Worm (Caenorhabditis elegans): ENCODE measurements around the gene ZK177.2.

The ZK177.2 gene

ce11 chrII:5544764-5545163 lies 25.8 kb downstream of the ZK177.2 start, which contains the start of gene ins-13:
Gene ins-13, minus strand, starts transcription at chrII:5544864.
- TF ChIP-seq ztf-1 (GFP tag; conservative IDR thresholded peaks at IDR 0.05) (no peak), dmd-4 (tag; optimal IDR thresholded peaks at IDR 0.05) (no peak), sma-9 (GFP tag; optimal IDR thresholded peaks at IDR 0.05) (no peak), sma-9 (tag; optimal IDR thresholded peaks at IDR 0.05) (no peak), nhr-11 (tag; optimal IDR thresholded peaks at IDR 0.05) (no peak), egl-27 (tag; optimal IDR thresholded peaks at IDR 0.05) (no peak), elt-1 (tag; optimal IDR thresholded peaks at IDR 0.05) (no peak), unc-39 (tag; optimal IDR thresholded peaks at IDR 0.05) (no peak)

- TF ChIP-seq nhr-6 (tag; optimal IDR thresholded peaks at IDR 0.05), result no peak
- TF ChIP-seq elt-3 (tag; optimal IDR thresholded peaks at IDR 0.05), result no peak
- no peak for TF ChIP-seq lin-13 (GFP tag; optimal IDR thresholded peaks at IDR 0.05)
- no peak for TF ChIP-seq dmd-4 (tag; optimal IDR thresholded peaks at IDR 0.05)
- no peak for TF ChIP-seq unc-39 (tag; optimal IDR thresholded peaks at IDR 0.05)
- TF ChIP-seq blmp-1 (tag; optimal IDR thresholded peaks at IDR 0.05; ENCODE audit: insufficient read depth), result no peak
- TF ChIP-seq nhr-25 (tag; optimal IDR thresholded peaks at IDR 0.05), result no peak
- TF ChIP-seq gmeb-1 (tag; optimal IDR thresholded peaks at IDR 0.05), result no peak
- no peak for TF ChIP-seq ceh-82 (tag; optimal IDR thresholded peaks at IDR 0.05)
- TF ChIP-seq peb-1 (tag; optimal IDR thresholded peaks at IDR 0.05), result no peak
- TF ChIP-seq alr-1 (tag; optimal IDR thresholded peaks at IDR 0.05), result no peak
- TF ChIP-seq ceh-16 (tag; optimal IDR thresholded peaks at IDR 0.05), result no peak
- no peak for TF ChIP-seq crh-2 (tag; optimal IDR thresholded peaks at IDR 0.05)
- no peak for TF ChIP-seq sem-4 (tag; optimal IDR thresholded peaks at IDR 0.05)
- no peak for TF ChIP-seq F13H6.1 (tag; optimal IDR thresholded peaks at IDR 0.05)
- TF ChIP-seq lin-11 (tag; optimal IDR thresholded peaks at IDR 0.05), result no peak
- no peak for TF ChIP-seq unc-55 (GFP tag; optimal IDR thresholded peaks at IDR 0.05)
- TF ChIP-seq nhr-11 (tag; optimal IDR thresholded peaks at IDR 0.05), result no peak
- TF ChIP-seq ZK546.5 (tag; optimal IDR thresholded peaks at IDR 0.05), result no peak
Observed at ce11 chrII:5547442-5547894, 28.5 kb downstream of the ZK177.2 start, which contains the start of gene acdh-2. Gene acdh-2, minus strand, starts transcription at chrII:5547492.

- TF ChIP-seq unc-62 (GFP tag; optimal IDR thresholded peaks at IDR 0.05) (no peak), F13H6.1 (tag; optimal IDR thresholded peaks at IDR 0.05) (no peak), ceh-16 (tag; optimal IDR thresholded peaks at IDR 0.05) (no peak)
Observed at ce11 chrII:5549746-5550145, 30.7 kb downstream of the ZK177.2 start, which contains the start of gene C17C3.6. Gene C17C3.6, plus strand, starts transcription at chrII:5550046.

- TF ChIP-seq unc-55 (GFP tag; optimal IDR thresholded peaks at IDR 0.05), result no peak
- TF ChIP-seq C34F6.9 (tag; optimal IDR thresholded peaks at IDR 0.05), result no peak
- TF ChIP-seq R02D3.7 (tag; optimal IDR thresholded peaks at IDR 0.05), result no peak
- no peak for TF ChIP-seq ceh-82 (tag; optimal IDR thresholded peaks at IDR 0.05)
- TF ChIP-seq sma-9 (GFP tag; optimal IDR thresholded peaks at IDR 0.05), result no peak
- TF ChIP-seq sma-9 (tag; optimal IDR thresholded peaks at IDR 0.05), result no peak
- TF ChIP-seq Y55F3AM.14 (GFP tag; optimal IDR thresholded peaks at IDR 0.05), result no peak
- TF ChIP-seq nhr-21 (tag; optimal IDR thresholded peaks at IDR 0.05), result no peak
- no peak for TF ChIP-seq alr-1 (tag; optimal IDR thresholded peaks at IDR 0.05)
- TF ChIP-seq skn-1 (tag; optimal IDR thresholded peaks at IDR 0.05), result no peak
- no peak for TF ChIP-seq F13H6.1 (tag; optimal IDR thresholded peaks at IDR 0.05)
Observed at ce11 chrII:5551517-5551916, 32.5 kb downstream of the ZK177.2 start, which contains the start of gene C17C3.5. Gene C17C3.5, plus strand, starts transcription at chrII:5551817.

ce11 chrII:5553531-5553930 lies 34.5 kb downstream of the ZK177.2 start:
- TF ChIP-seq R02D3.7 (tag; optimal IDR thresholded peaks at IDR 0.05) (no peak), blmp-1 (tag; optimal IDR thresholded peaks at IDR 0.05; ENCODE audit: insufficient read depth) (no peak), nhr-11 (tag; optimal IDR thresholded peaks at IDR 0.05) (no peak), skn-1 (tag; optimal IDR thresholded peaks at IDR 0.05) (no peak), nhr-129 (tag; optimal IDR thresholded peaks at IDR 0.05) (no peak), alr-1 (tag; optimal IDR thresholded peaks at IDR 0.05) (no peak), nhr-25 (tag; optimal IDR thresholded peaks at IDR 0.05) (no peak), ztf-4 (tag; optimal IDR thresholded peaks at IDR 0.05) (no peak), fos-1 (tag; optimal IDR thresholded peaks at IDR 0.05) (peak; percentile 64), C34F6.9 (tag; optimal IDR thresholded peaks at IDR 0.05) (no peak), crh-2 (tag; optimal IDR thresholded peaks at IDR 0.05) (peak; percentile 19), sma-9 (GFP tag; optimal IDR thresholded peaks at IDR 0.05) (peak; percentile 59), sma-9 (tag; optimal IDR thresholded peaks at IDR 0.05) (no peak)

All from whole organism, L2 larva.